Fruit fly (Drosophila melanogaster): Measurements from ENCODE around the gene Spn27A.

DNA sequence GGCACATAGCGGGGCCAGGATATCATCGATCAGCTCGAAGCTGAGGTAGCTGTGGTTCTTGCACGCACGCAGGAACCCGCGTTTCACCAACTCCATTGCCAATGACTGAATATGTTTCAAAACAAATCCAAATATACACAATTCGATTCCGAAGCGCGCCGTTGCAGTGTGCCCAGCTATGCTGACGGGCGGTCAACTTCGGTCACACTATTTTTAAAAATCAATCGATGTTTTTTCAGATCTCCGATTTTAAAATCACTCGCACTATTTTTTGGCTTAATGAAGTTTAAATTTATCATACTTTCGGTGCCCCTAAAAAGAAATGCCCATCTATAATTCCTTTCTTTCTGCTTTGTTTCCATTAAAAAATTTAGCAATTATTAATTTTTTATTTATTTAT lies 4.3 kb upstream of the Spn27A start, which contains the start of gene Nse1:
- TF ChIP-seq CG7101 (tag; optimal IDR thresholded peaks at IDR 0.05) (no peak), tj (GFP tag; optimal IDR thresholded peaks at IDR 0.05) (no peak), cnc (optimal IDR thresholded peaks at IDR 0.05) (no peak), CG5204 (GFP tag; optimal IDR thresholded peaks at IDR 0.05) (no peak), CG12768 (GFP tag; optimal IDR thresholded peaks at IDR 0.05) (no peak), cic (GFP tag; optimal IDR thresholded peaks at IDR 0.05) (no peak), CG1620 (GFP tag; optimal IDR thresholded peaks at IDR 0.05) (no peak), Hr96 (GFP tag; optimal IDR thresholded peaks at IDR 0.05) (no peak), Mnt (GFP tag; optimal IDR thresholded peaks at IDR 0.05) (no peak), kay (GFP tag; ENCODE audit: borderline replicate concordance) (no peak)
